Fruit fly (Drosophila melanogaster): ENCODE results near the gene CG13101.

Gene CG13101

DNA sequence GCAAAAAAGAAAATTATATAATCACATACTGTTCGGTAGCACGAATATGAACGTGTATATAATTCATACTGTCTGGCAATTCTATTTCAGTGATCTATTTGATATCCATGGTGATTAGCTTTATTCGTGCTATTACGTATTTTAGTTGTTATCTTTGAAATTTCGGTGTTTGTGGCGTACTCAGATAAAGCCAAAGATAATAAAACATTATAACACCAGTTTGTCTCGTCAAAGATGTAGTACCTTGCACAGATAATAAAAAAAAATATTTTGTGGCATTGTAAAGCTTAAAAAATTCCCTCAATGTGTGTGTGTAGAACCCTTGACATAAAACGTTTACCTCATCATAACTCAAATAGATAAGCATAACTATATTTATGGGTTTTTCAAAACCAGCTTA is 36.7 kb downstream of the CG13101 start (continued):
- TF ChIP-seq btn (GFP tag; optimal IDR thresholded peaks at IDR 0.05) = no peak
- no peak for TF ChIP-seq schlank (tag; optimal IDR thresholded peaks at IDR 0.05)
- peak; percentile 54 for TF ChIP-seq CG13296 (GFP tag; optimal IDR thresholded peaks at IDR 0.05)
- TF ChIP-seq CG4360 (GFP tag; IDR thresholded peaks at IDR 0.05) = no peak
- TF ChIP-seq Eip74EF (GFP tag; optimal IDR thresholded peaks at IDR 0.05) = no peak
- no peak for TF ChIP-seq CG17802 (tag; optimal IDR thresholded peaks at IDR 0.05)
- no peak for TF ChIP-seq CG10565 (GFP tag; optimal IDR thresholded peaks at IDR 0.05)
- no peak for TF ChIP-seq CG13624 (GFP tag; optimal IDR thresholded peaks at IDR 0.05)
- no peak for TF ChIP-seq tin (GFP tag; optimal IDR thresholded peaks at IDR 0.05)
- no peak for TF ChIP-seq D (optimal IDR thresholded peaks at IDR 0.05)
- no peak for TF ChIP-seq D (GFP tag; optimal IDR thresholded peaks at IDR 0.05)
- no peak for TF ChIP-seq CG6683 (GFP tag; optimal IDR thresholded peaks at IDR 0.05)
- peak; percentile 38 for TF ChIP-seq CG10543 (GFP tag; optimal IDR thresholded peaks at IDR 0.05)
- no peak for TF ChIP-seq CG10366 (GFP tag; IDR thresholded peaks at IDR 0.05)
- no peak for TF ChIP-seq Hand (GFP tag; optimal IDR thresholded peaks at IDR 0.05)
- TF ChIP-seq Hey (tag; optimal IDR thresholded peaks at IDR 0.05) = no peak
- no peak for TF ChIP-seq crol (GFP tag; IDR thresholded peaks at IDR 0.05)
- no peak for TF ChIP-seq mam (GFP tag; optimal IDR thresholded peaks at IDR 0.05)
- no peak for TF ChIP-seq CoRest (tag; optimal IDR thresholded peaks at IDR 0.05)
- TF ChIP-seq nau (GFP tag; optimal IDR thresholded peaks at IDR 0.05) = no peak
- no peak for TF ChIP-seq dan (GFP tag; IDR thresholded peaks at IDR 0.05)
- TF ChIP-seq CG34376 (GFP tag; optimal IDR thresholded peaks at IDR 0.05) = peak; percentile 0

dm6 chr2L:8946718-8947316 is 37.9 kb downstream of the CG13101 start, which contains the start of gene CG46397:
CG46397 (plus strand) TSS chr2L:8947266.
- TF ChIP-seq grau (tag; optimal IDR thresholded peaks at IDR 0.05) (peak; percentile 63), dmrt99B (tag; optimal IDR thresholded peaks at IDR 0.05) (no peak), CG7745 (tag; optimal IDR thresholded peaks at IDR 0.05) (no peak), CG7839 (tag; optimal IDR thresholded peaks at IDR 0.05) (no peak), CG9817 (tag; optimal IDR thresholded peaks at IDR 0.05) (no peak), lbe (GFP tag; optimal IDR thresholded peaks at IDR 0.05) (no peak), CG4360 (GFP tag; IDR thresholded peaks at IDR 0.05) (no peak), luna (GFP tag; optimal IDR thresholded peaks at IDR 0.05) (no peak), CG14014 (GFP tag; IDR thresholded peaks at IDR 0.05) (no peak), dati (GFP tag; IDR thresholded peaks at IDR 0.05) (no peak), CG15479 (GFP tag; optimal IDR thresholded peaks at IDR 0.05) (peak; percentile 33), CG15269 (tag; optimal IDR thresholded peaks at IDR 0.05) (no peak), z (GFP tag; IDR thresholded peaks at IDR 0.05) (no peak), CG14667 (GFP tag; IDR thresholded peaks at IDR 0.05) (no peak), HmgD (GFP tag; optimal IDR thresholded peaks at IDR 0.05) (no peak), emc (GFP tag; optimal IDR thresholded peaks at IDR 0.05) (no peak), lab (GFP tag; optimal IDR thresholded peaks at IDR 0.05) (no peak), exex (tag; optimal IDR thresholded peaks at IDR 0.05) (peak; percentile 94), CG6765 (GFP tag; optimal IDR thresholded peaks at IDR 0.05) (no peak), sd (tag; optimal IDR thresholded peaks at IDR 0.05) (peak; percentile 21), CG34376 (GFP tag; optimal IDR thresholded peaks at IDR 0.05) (peak; percentile 59), Atf3 (GFP tag; optimal IDR thresholded peaks at IDR 0.05) (no peak), Med (GFP tag) (peak; percentile 16), Fer1 (GFP tag; optimal IDR thresholded peaks at IDR 0.05) (peak; percentile 9), lilli (GFP tag; optimal IDR thresholded peaks at IDR 0.05) (no peak), Dad (GFP tag; optimal IDR thresholded peaks at IDR 0.05) (no peak), CG11695 (GFP tag; IDR thresholded peaks at IDR 0.05) (no peak), Pdp1 (GFP tag; optimal IDR thresholded peaks at IDR 0.05) (peak in 1 of 2 experiments; percentile 8), eve (GFP tag; optimal IDR thresholded peaks at IDR 0.05) (peak in 1 of 2 experiments; percentile 4), CG2678 (tag; optimal IDR thresholded peaks at IDR 0.05) (no peak)
